Worm (Caenorhabditis elegans) whole organism, mixed stage, embryonic: ENCODE measurements around the gene F54F7.6.

Experiments used
- blmp-1 ChIP-seq: fragments of 150-350 bp; optimal IDR thresholded peaks from 2 replicates; lab custom pipeline; 2014; ENCODE audit warnings: missing biosample characterization, missing genetic modification characterization
- ceh-39 ChIP-seq: fragments of 150-350 bp; optimal IDR thresholded peaks from 2 replicates; lab custom pipeline; 2014; ENCODE audit warnings: missing biosample characterization, missing genetic modification characterization
- ceh-43 ChIP-seq: fragments of 200-800 bp; sonication (Bioruptor generic); optimal IDR thresholded peaks from 2 replicates; lab custom pipeline; 2018; ENCODE audit warnings: mild to moderate bottlenecking, missing genetic modification characterization, moderate library complexity, missing compliant biosample characterization
- ceh-83 ChIP-seq: fragments of 200-800 bp; sonication (Bioruptor generic); optimal IDR thresholded peaks from 2 replicates; lab custom pipeline; 2018; ENCODE audit warnings: mild to moderate bottlenecking, missing genetic modification characterization, missing compliant biosample characterization
- ces-1 ChIP-seq: fragments of 150-350 bp; optimal IDR thresholded peaks from 2 replicates; lab custom pipeline; 2014; ENCODE audit warnings: missing biosample characterization, missing genetic modification reagents, missing genetic modification characterization
- drap-1 ChIP-seq: fragments of 200-800 bp; sonication (Bioruptor generic); optimal IDR thresholded peaks from 3 replicates; lab custom pipeline; 2018; ENCODE audit warnings: mild to moderate bottlenecking, missing genetic modification characterization, missing compliant biosample characterization
- elt-1 ChIP-seq: sonication (generic microtip); optimal IDR thresholded peaks from 2 replicates; lab custom pipeline; 2017; ENCODE audit warnings: missing genetic modification characterization, mild to moderate bottlenecking, missing compliant biosample characterization, antibody characterized with exemption, moderate library complexity, borderline replicate concordance; ENCODE audit not compliant: insufficient read depth
- flh-1 ChIP-seq: fragments of 200-800 bp; sonication (Bioruptor generic); optimal IDR thresholded peaks from 2 replicates; lab custom pipeline; 2018; ENCODE audit warnings: mild to moderate bottlenecking, missing genetic modification characterization, moderate library complexity, missing compliant biosample characterization
- ham-2 ChIP-seq: fragments of 200-800 bp; sonication (Bioruptor generic); optimal IDR thresholded peaks from 2 replicates; lab custom pipeline; 2018; ENCODE audit warnings: mild to moderate bottlenecking, missing genetic modification characterization, missing compliant biosample characterization
- hlh-1 ChIP-seq: fragments of 150-350 bp; optimal IDR thresholded peaks from 2 replicates; lab custom pipeline; 2014; ENCODE audit warnings: missing biosample characterization, missing genetic modification reagents, missing genetic modification characterization
- lin-13 ChIP-seq: fragments of 150-350 bp; optimal IDR thresholded peaks from 2 replicates; lab custom pipeline; 2014; ENCODE audit warnings: missing biosample characterization, missing genetic modification characterization
- lin-32 ChIP-seq: fragments of 200-800 bp; sonication (Bioruptor generic); optimal IDR thresholded peaks from 2 replicates; lab custom pipeline; 2018; ENCODE audit warnings: mild to moderate bottlenecking, missing genetic modification characterization, missing compliant biosample characterization
- lsy-2 ChIP-seq: fragments of 150-350 bp; optimal IDR thresholded peaks from 2 replicates; lab custom pipeline; 2014; ENCODE audit warnings: missing biosample characterization, missing genetic modification characterization
- mab-5 ChIP-seq: fragments of 150-350 bp; optimal IDR thresholded peaks from 2 replicates; lab custom pipeline; 2014; ENCODE audit warnings: missing biosample characterization, missing genetic modification characterization
- mep-1 ChIP-seq: fragments of 150-350 bp; optimal IDR thresholded peaks from 2 replicates; lab custom pipeline; 2017; ENCODE audit warnings: missing biosample characterization, missing genetic modification reagents, missing genetic modification characterization, inconsistent platforms
- mls-2 ChIP-seq: sonication (generic microtip); optimal IDR thresholded peaks from 2 replicates; lab custom pipeline; 2016; ENCODE audit warnings: mild to moderate bottlenecking, missing genetic modification characterization, moderate library complexity, missing compliant biosample characterization
- nhr-2 ChIP-seq: fragments of 150-350 bp; optimal IDR thresholded peaks from 2 replicates; lab custom pipeline; 2014; ENCODE audit warnings: missing biosample characterization, missing genetic modification characterization
- nhr-237 ChIP-seq: fragments of 150-350 bp; optimal IDR thresholded peaks from 2 replicates; lab custom pipeline; 2014; ENCODE audit warnings: missing biosample characterization, missing genetic modification characterization
- nhr-28 ChIP-seq: fragments of 150-350 bp; optimal IDR thresholded peaks from 2 replicates; lab custom pipeline; 2014; ENCODE audit warnings: missing biosample characterization, missing genetic modification characterization
- nhr-76 ChIP-seq: sonication (generic microtip); optimal IDR thresholded peaks from 2 replicates; lab custom pipeline; 2017; ENCODE audit warnings: missing biosample characterization, missing genetic modification characterization
- sem-2 ChIP-seq: fragments of 200-800 bp; sonication (Bioruptor generic); optimal IDR thresholded peaks from 2 replicates; lab custom pipeline; 2018; ENCODE audit warnings: mild to moderate bottlenecking, missing genetic modification characterization, missing compliant biosample characterization
- snpc-4 ChIP-seq: fragments of 150-350 bp; optimal IDR thresholded peaks from 2 replicates; lab custom pipeline; 2014; ENCODE audit warnings: missing biosample characterization, missing genetic modification characterization
- sptf-1 ChIP-seq: sonication (generic microtip); optimal IDR thresholded peaks from 2 replicates; lab custom pipeline; 2017; ENCODE audit warnings: mild to moderate bottlenecking, missing genetic modification characterization, moderate library complexity, missing compliant biosample characterization
- tbx-8 ChIP-seq: fragments of 200-800 bp; sonication (Bioruptor generic); optimal IDR thresholded peaks from 2 replicates; lab custom pipeline; 2018; ENCODE audit warnings: mild to moderate bottlenecking, missing genetic modification characterization, moderate library complexity, missing compliant biosample characterization
- unc-120 ChIP-seq: sonication (generic microtip); optimal IDR thresholded peaks from 2 replicates; lab custom pipeline; 2017; ENCODE audit warnings: missing genetic modification characterization, missing compliant biosample characterization; ENCODE audit not compliant: poor library complexity, severe bottlenecking
- unc-39 ChIP-seq: fragments of 150-350 bp; optimal IDR thresholded peaks from 2 replicates; lab custom pipeline; 2014; ENCODE audit warnings: missing biosample characterization, missing genetic modification characterization
- unc-62 ChIP-seq: fragments of 150-350 bp; optimal IDR thresholded peaks from 2 replicates; lab custom pipeline; 2014; ENCODE audit warnings: missing biosample characterization, missing genetic modification reagents, missing genetic modification characterization
- zip-8 ChIP-seq: fragments of 150-350 bp; optimal IDR thresholded peaks from 2 replicates; lab custom pipeline; 2014; ENCODE audit warnings: missing biosample characterization, missing genetic modification characterization
- ztf-11 ChIP-seq: fragments of 150-350 bp; optimal IDR thresholded peaks from 2 replicates; lab custom pipeline; 2014; ENCODE audit warnings: missing biosample characterization, missing genetic modification characterization

Gene F54F7.6

ce11 chrX:11863307-11863706 is 1.9 kb upstream of the F54F7.6 start, which contains the start of gene F54F7.10:
Gene F54F7.10 (plus strand): TSS chrX:11863607.
- TF ChIP-seq mep-1 (tag; lab: Kevin White, UChicago), result no peak
- TF ChIP-seq mls-2 (tag; lab: Kevin White, UChicago), result no peak
- TF ChIP-seq ham-2 (GFP tag; lab: Kevin White, UChicago), result no peak
- TF ChIP-seq nhr-28 (tag; lab: Kevin White, UChicago), result no peak
- no peak for TF ChIP-seq unc-120 (tag; lab: Kevin White, UChicago)
- TF ChIP-seq ceh-43, result no peak
- no peak for TF ChIP-seq lsy-2 (tag; lab: Kevin White, UChicago)
- no peak for TF ChIP-seq hlh-1 (tag; lab: Kevin White, UChicago)
- no peak for TF ChIP-seq tbx-8 (GFP tag; lab: Kevin White, UChicago)
- TF ChIP-seq unc-39 (tag; lab: Kevin White, UChicago), result no peak
- no peak for TF ChIP-seq lin-13 (tag; lab: Kevin White, UChicago)
- TF ChIP-seq drap-1 (GFP tag; lab: Kevin White, UChicago), result no peak
- no peak for TF ChIP-seq elt-1
- no peak for TF ChIP-seq unc-62 (GFP tag; lab: Kevin White, UChicago)
- TF ChIP-seq mab-5, result no peak
- TF ChIP-seq ceh-39 (tag; lab: Kevin White, UChicago), result no peak
- TF ChIP-seq sptf-1, result no peak
- no peak for TF ChIP-seq nhr-2
- no peak for TF ChIP-seq flh-1
- TF ChIP-seq ceh-83, result no peak

ce11 chrX:11869260-11869659 is 4.1 kb downstream of the F54F7.6 start, which contains the start of gene dot-1.2:
Gene dot-1.2 (minus strand): TSS chrX:11869360.
- TF ChIP-seq ces-1 (GFP tag; lab: Kevin White, UChicago) (no peak), ham-2 (GFP tag; lab: Kevin White, UChicago) (no peak), unc-62 (GFP tag; lab: Kevin White, UChicago) (no peak), ztf-11 (tag; lab: Kevin White, UChicago) (no peak), hlh-1 (tag; lab: Kevin White, UChicago) (no peak)

ce11 chrX:11870393-11870792 is 5.2 kb downstream of the F54F7.6 start:
- TF ChIP-seq ces-1 (GFP tag; lab: Kevin White, UChicago), result no peak
- TF ChIP-seq ztf-11 (tag; lab: Kevin White, UChicago), result no peak

- TF ChIP-seq mls-2 (tag; lab: Kevin White, UChicago) (no peak), ceh-83 (peak; percentile 4), ztf-11 (tag; lab: Kevin White, UChicago) (no peak), blmp-1 (tag; lab: Kevin White, UChicago) (no peak), sem-2 (GFP tag; lab: Kevin White, UChicago) (no peak)
Observed at ce11 chrX:11872210-11872609, 7.0 kb downstream of the F54F7.6 start.

ce11 chrX:11875260-11875659 is 10.1 kb downstream of the F54F7.6 start, which contains the start of gene Y62H9A.1:
Gene Y62H9A.1 (plus strand): TSS chrX:11875541.
- TF ChIP-seq ztf-11 (tag; lab: Kevin White, UChicago) (no peak), ceh-43 (no peak), elt-1 (no peak), lin-13 (tag; lab: Kevin White, UChicago) (no peak)
- TF ChIP-seq, all 35 proteins: peak for 0

ce11 chrX:11878109-11878508 is 12.9 kb downstream of the F54F7.6 start, which contains the start of gene Y62H9A.2:
Gene Y62H9A.2 (minus strand): TSS chrX:11878209.
- TF ChIP-seq unc-39 (tag; lab: Kevin White, UChicago) (no peak), nhr-28 (tag; lab: Kevin White, UChicago) (no peak), snpc-4 (no peak), sptf-1 (no peak), lin-13 (tag; lab: Kevin White, UChicago) (no peak), ceh-83 (no peak), lin-32 (GFP tag; lab: Kevin White, UChicago) (no peak), nhr-237 (tag; lab: Kevin White, UChicago) (no peak), ceh-43 (no peak), nhr-76 (tag; lab: Kevin White, UChicago) (no peak), unc-62 (GFP tag; lab: Kevin White, UChicago) (no peak), zip-8 (tag; lab: Kevin White, UChicago) (no peak), sem-2 (GFP tag; lab: Kevin White, UChicago) (no peak), lsy-2 (tag; lab: Kevin White, UChicago) (no peak), blmp-1 (tag; lab: Kevin White, UChicago) (no peak), drap-1 (GFP tag; lab: Kevin White, UChicago) (no peak), mep-1 (tag; lab: Kevin White, UChicago) (no peak)
